Worm (Caenorhabditis elegans) whole organism, midembryonic: ENCODE data around the gene unc-103.

Experiments used
- T22C8.4 ChIP-seq: fragments of 200-800 bp; sonication (Bioruptor generic); IDR thresholded peaks from 2 replicates; pipeline ENCODE4 v1.3.6; 2022; ENCODE audit warnings: missing genetic modification characterization, missing compliant biosample characterization
- cog-1 ChIP-seq: sonication (generic microtip); optimal IDR thresholded peaks from 2 replicates; lab custom pipeline; 2016; ENCODE audit warnings: missing genetic modification characterization, missing compliant biosample characterization
- flt-1 ChIP-seq: fragments of 200-800 bp; sonication (Bioruptor generic); IDR thresholded peaks from 2 replicates; pipeline ENCODE4 v1.3.6; 2022; ENCODE audit warnings: missing genetic modification characterization, missing compliant biosample characterization
- klf-2 ChIP-seq: fragments of 200-800 bp; sonication (Bioruptor generic); conservative IDR thresholded peaks from 2 replicates; pipeline ENCODE4 v1.3.6; 2022; ENCODE audit warnings: missing genetic modification reagents, missing genetic modification characterization, missing compliant biosample characterization
- med-1 ChIP-seq: sonication (generic microtip); optimal IDR thresholded peaks from 2 replicates; lab custom pipeline; 2017; ENCODE audit warnings: missing genetic modification characterization, mild to moderate bottlenecking, missing compliant biosample characterization, antibody characterized with exemption, missing genetic modification reagents; ENCODE audit not compliant: insufficient read depth
- ref-1 ChIP-seq: fragments of 200-800 bp; sonication (Bioruptor generic); conservative IDR thresholded peaks from 2 replicates; pipeline ENCODE4 v1.3.6; 2022; ENCODE audit warnings: missing genetic modification reagents, missing genetic modification characterization, missing compliant biosample characterization
- tab-1 ChIP-seq: fragments of 200-800 bp; sonication (Bioruptor generic); IDR thresholded peaks from 2 replicates; pipeline ENCODE4 v1.3.6; 2022; ENCODE audit warnings: missing genetic modification characterization, missing compliant biosample characterization
- ztf-23 ChIP-seq: fragments of 200-800 bp; sonication (Bioruptor generic); IDR thresholded peaks from 2 replicates; pipeline ENCODE4 v1.3.6; 2022; ENCODE audit warnings: missing genetic modification reagents, missing genetic modification characterization, missing compliant biosample characterization
- ztf-29 ChIP-seq: fragments of 200-800 bp; sonication (Bioruptor generic); IDR thresholded peaks from 2 replicates; pipeline ENCODE4 v1.3.6; 2022; ENCODE audit warnings: missing genetic modification reagents, missing genetic modification characterization, missing compliant biosample characterization

The unc-103 gene

DNA sequence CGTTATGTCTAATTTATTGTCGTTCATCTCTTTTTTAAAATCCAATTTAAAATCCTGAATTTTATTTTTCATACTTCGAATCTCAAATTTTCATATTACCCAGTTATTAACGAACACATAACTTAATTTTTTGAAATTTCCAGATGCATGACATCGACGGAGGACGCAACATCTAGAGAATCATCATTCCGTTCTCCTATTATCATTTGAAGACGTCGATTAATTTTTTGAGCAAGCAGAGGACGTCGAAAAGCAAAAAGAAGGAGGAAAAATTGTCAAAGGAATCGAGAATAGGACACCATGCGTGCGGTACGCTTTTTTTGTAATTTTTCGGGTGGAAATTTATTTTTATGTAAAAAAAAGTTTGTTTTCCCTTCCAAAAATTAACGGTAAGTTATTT, at the start of gene unc-103:
Gene unc-103 (plus strand): TSS at position 301 of the 400 bp plus-strand sequence.
- TF ChIP-seq ref-1 (GFP tag; lab: Robert Waterston, UW) (no peak), tab-1 (GFP tag; lab: Robert Waterston, UW) (no peak), cog-1 (tag; lab: Kevin White, UChicago) (no peak), flt-1 (no peak), ztf-23 (GFP tag; lab: Robert Waterston, UW) (no peak), med-1 (GFP tag; lab: Kevin White, UChicago) (no peak), ztf-29 (GFP tag; lab: Robert Waterston, UW) (no peak), T22C8.4 (no peak), klf-2 (GFP tag; lab: Robert Waterston, UW) (no peak)

DNA sequence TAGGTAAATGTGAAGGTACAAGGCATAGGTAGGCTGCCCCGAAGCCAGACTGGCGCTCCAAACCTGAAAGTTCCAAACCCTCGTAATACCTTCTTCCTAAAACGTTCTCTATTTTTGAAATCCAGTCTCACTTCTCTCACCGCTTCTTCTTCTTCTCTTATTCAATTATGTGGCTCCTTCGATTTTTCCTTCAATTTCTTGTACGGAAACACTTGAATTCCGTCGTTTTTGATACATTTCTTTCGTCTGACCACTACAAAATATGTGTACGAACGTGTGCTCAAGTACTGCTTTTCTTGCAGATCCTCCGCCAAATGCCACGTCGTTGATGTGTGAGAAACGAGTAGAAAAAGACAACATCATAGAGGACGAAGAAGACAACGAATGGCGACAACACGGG, 48.9 kb upstream of the unc-103 start, which contains the start of gene unc-79:
Gene unc-79 (plus strand): TSS at position 301 of the 400 bp plus-strand sequence.
- TF ChIP-seq med-1 (GFP tag; lab: Kevin White, UChicago) = no peak

DNA sequence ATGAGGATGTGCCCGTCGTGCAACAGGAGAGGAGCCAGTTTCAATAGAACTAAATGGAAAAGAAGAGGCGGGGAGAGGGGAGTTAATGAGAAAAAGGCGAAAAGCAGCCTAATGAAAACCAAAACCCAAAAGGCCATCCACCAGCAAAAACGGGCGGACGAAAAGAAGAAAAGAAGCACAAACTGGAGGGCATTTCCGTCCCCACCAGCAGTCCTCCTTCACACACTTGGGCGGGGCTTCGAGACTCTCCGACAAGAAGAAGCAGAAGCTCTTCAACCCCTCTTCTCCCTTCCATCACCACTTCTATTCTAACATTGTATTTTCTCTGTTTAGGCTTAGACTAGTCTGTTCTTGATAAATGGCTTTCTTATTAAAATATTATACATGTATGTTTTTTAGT, 47.1 kb upstream of the unc-103 start:
- TF ChIP-seq med-1 (GFP tag; lab: Kevin White, UChicago) (no peak), ref-1 (GFP tag; lab: Robert Waterston, UW) (no peak), ztf-29 (GFP tag; lab: Robert Waterston, UW) (no peak), T22C8.4 (no peak), flt-1 (no peak), ztf-23 (GFP tag; lab: Robert Waterston, UW) (no peak)

ce11 chrIII:4070239-4070638, 44.9 kb upstream of the unc-103 start:
- TF ChIP-seq tab-1 (GFP tag; lab: Robert Waterston, UW) (no peak), cog-1 (tag; lab: Kevin White, UChicago) (no peak), ref-1 (GFP tag; lab: Robert Waterston, UW) (no peak), med-1 (GFP tag; lab: Kevin White, UChicago) (no peak)

ce11 chrIII:4083429-4083828, 31.8 kb upstream of the unc-103 start:
- TF ChIP-seq ref-1 (GFP tag; lab: Robert Waterston, UW) = no peak
- TF ChIP-seq T22C8.4 = no peak
- TF ChIP-seq flt-1 = no peak
- no peak for TF ChIP-seq ztf-23 (GFP tag; lab: Robert Waterston, UW)
- TF ChIP-seq ztf-29 (GFP tag; lab: Robert Waterston, UW) = no peak
- no peak for TF ChIP-seq med-1 (GFP tag; lab: Kevin White, UChicago)
- no peak for TF ChIP-seq cog-1 (tag; lab: Kevin White, UChicago)
- TF ChIP-seq klf-2 (GFP tag; lab: Robert Waterston, UW) = no peak
- no peak for TF ChIP-seq tab-1 (GFP tag; lab: Robert Waterston, UW)

- TF ChIP-seq ztf-29 (GFP tag; lab: Robert Waterston, UW) (no peak), cog-1 (tag; lab: Kevin White, UChicago) (no peak), ztf-23 (GFP tag; lab: Robert Waterston, UW) (no peak), flt-1 (no peak), med-1 (GFP tag; lab: Kevin White, UChicago) (no peak), ref-1 (GFP tag; lab: Robert Waterston, UW) (no peak), klf-2 (GFP tag; lab: Robert Waterston, UW) (no peak), tab-1 (GFP tag; lab: Robert Waterston, UW) (no peak), T22C8.4 (no peak)
Observed at ce11 chrIII:4085657-4086056, 29.5 kb upstream of the unc-103 start.

- no peak for TF ChIP-seq tab-1 (GFP tag; lab: Robert Waterston, UW)
- no peak for TF ChIP-seq ref-1 (GFP tag; lab: Robert Waterston, UW)
- TF ChIP-seq ztf-23 (GFP tag; lab: Robert Waterston, UW) = no peak
Observed at ce11 chrIII:4086536-4086935, 28.6 kb upstream of the unc-103 start, which contains the start of gene kin-19. Gene kin-19 (minus strand): TSS chrIII:4086636.

DNA sequence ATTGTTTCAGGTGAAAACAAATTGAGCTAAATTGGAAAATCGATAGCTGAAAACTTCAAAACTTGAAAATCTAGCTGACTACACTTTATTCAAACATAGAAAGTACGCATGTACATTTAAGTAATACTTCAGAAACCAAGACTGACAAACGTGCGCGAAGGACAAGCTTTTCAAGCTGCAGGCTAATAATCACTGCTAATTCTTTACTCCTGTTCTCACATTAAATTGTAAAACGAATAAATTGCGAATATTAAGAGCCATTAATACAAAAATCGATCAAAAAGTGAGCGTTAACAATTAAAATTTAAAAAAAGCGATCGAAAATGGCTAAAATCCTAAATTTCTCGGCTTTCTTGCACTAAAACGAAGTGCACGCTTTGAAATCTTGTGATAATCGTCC, 28.1 kb upstream of the unc-103 start:
- TF ChIP-seq med-1 (GFP tag; lab: Kevin White, UChicago) (no peak), T22C8.4 (no peak), tab-1 (GFP tag; lab: Robert Waterston, UW) (no peak), ztf-29 (GFP tag; lab: Robert Waterston, UW) (no peak), cog-1 (tag; lab: Kevin White, UChicago) (no peak), ztf-23 (GFP tag; lab: Robert Waterston, UW) (no peak), ref-1 (GFP tag; lab: Robert Waterston, UW) (no peak), klf-2 (GFP tag; lab: Robert Waterston, UW) (no peak), flt-1 (no peak)

DNA sequence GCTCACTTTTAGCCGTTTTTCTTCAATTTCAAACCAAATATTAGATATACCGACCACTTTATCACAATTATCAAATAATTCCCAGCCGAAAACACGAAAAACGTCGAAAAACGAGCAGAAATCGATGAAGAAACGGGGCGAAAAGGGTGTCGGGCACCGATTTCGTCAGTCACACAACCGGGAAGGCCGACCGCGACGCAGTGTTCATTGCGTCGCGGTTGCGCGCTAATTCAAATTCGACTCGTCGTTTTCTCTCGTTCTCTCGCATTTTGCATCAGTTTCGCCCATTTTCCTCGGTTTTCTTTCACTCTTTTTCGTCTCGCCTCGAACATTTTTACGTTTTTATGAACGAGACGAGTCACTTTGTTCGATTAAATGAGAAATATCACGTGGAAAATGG, 27.6 kb upstream of the unc-103 start:
- TF ChIP-seq cog-1 (tag; lab: Kevin White, UChicago) = peak; percentile 74
- no peak for TF ChIP-seq ref-1 (GFP tag; lab: Robert Waterston, UW)

DNA sequence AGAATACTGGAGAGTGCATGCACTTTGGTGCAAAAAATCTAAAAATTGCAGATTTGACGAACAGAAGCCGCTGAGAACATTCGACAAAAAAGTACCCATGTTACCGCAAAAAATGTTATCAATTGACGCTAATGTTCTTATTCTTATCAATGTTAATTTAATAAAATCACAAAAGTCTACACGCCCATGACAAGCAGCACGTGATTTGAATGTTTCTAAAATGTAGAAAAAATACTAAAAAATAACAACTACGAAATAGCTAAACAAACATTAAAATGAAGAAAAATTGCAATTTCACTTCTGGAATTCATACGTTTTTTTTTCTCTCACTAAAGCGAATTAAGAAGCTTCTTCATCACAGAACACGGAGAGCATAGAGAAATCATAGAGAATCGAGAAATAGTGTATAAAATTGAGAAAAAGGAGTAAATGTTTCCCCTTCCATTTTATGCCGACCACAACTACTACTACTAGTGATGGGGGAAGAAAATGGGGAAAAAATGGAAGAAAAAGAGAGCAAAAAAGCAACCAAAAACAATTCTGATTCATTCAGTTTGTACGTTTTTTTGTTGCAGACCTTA, 26.8 kb upstream of the unc-103 start:
- no peak for TF ChIP-seq ztf-23 (GFP tag; lab: Robert Waterston, UW)
- no peak for TF ChIP-seq T22C8.4
- no peak for TF ChIP-seq flt-1
- no peak for TF ChIP-seq cog-1 (tag; lab: Kevin White, UChicago)
- TF ChIP-seq ref-1 (GFP tag; lab: Robert Waterston, UW) = no peak
- TF ChIP-seq med-1 (GFP tag; lab: Kevin White, UChicago) = no peak
- no peak for TF ChIP-seq klf-2 (GFP tag; lab: Robert Waterston, UW)
- no peak for TF ChIP-seq ztf-29 (GFP tag; lab: Robert Waterston, UW)
- no peak for TF ChIP-seq tab-1 (GFP tag; lab: Robert Waterston, UW)
